Fruit fly (Drosophila melanogaster): ENCODE measurements around the gene CG17572.

- TF ChIP-seq psq (optimal IDR thresholded peaks at IDR 0.05) = no peak
- TF ChIP-seq Myc (optimal IDR thresholded peaks at IDR 0.05) = no peak
- no peak for TF ChIP-seq ttk (optimal IDR thresholded peaks at IDR 0.05)
- TF ChIP-seq Sin3A (optimal IDR thresholded peaks at IDR 0.05) = no peak
- no peak for TF ChIP-seq insv (optimal IDR thresholded peaks at IDR 0.05)
Measured at dm6 chr2L:19096361-19096760, 22.4 kb upstream of the CG17572 start.

Measured in Kc167 (cell line).